Fruit fly (Drosophila melanogaster): ENCODE results near the gene CG18249.
A peak's percentile ranks its signal among the peaks of the same experiment; 100 is the strongest.

CG18249 gene

dm6 chr3R:8197137-8197536 is 22.8 kb upstream of the CG18249 start (continued):
- TF ChIP-seq NK7.1 (GFP tag; optimal IDR thresholded peaks at IDR 0.05) (no peak), ftz-f1 (GFP tag; optimal IDR thresholded peaks at IDR 0.05) (no peak), psq (GFP tag; optimal IDR thresholded peaks at IDR 0.05) (no peak), CG13624 (GFP tag; optimal IDR thresholded peaks at IDR 0.05) (no peak), CG33557 (GFP tag; optimal IDR thresholded peaks at IDR 0.05) (peak; percentile 20), Ptx1 (GFP tag; IDR thresholded peaks at IDR 0.05) (no peak; the same call in 1 of the 2 replicates), schlank (tag; optimal IDR thresholded peaks at IDR 0.05) (no peak), CG1647 (GFP tag; optimal IDR thresholded peaks at IDR 0.05) (no peak), CG2202 (tag; optimal IDR thresholded peaks at IDR 0.05) (peak; percentile 38), CG3995 (GFP tag; optimal IDR thresholded peaks at IDR 0.05) (no peak), CG12236 (GFP tag; optimal IDR thresholded peaks at IDR 0.05) (no peak), CG10274 (GFP tag; optimal IDR thresholded peaks at IDR 0.05) (no peak), HmgD (GFP tag; optimal IDR thresholded peaks at IDR 0.05) (no peak), dati (GFP tag; IDR thresholded peaks at IDR 0.05) (no peak), zen (tag; optimal IDR thresholded peaks at IDR 0.05) (peak; percentile 64), Atf-2 (GFP tag; optimal IDR thresholded peaks at IDR 0.05) (peak; percentile 21), CG6272 (GFP tag; IDR thresholded peaks at IDR 0.05) (no peak), Chrac-16 (GFP tag; optimal IDR thresholded peaks at IDR 0.05) (peak; percentile 29), CG16779 (GFP tag; IDR thresholded peaks at IDR 0.05) (no peak), CG13296 (GFP tag; optimal IDR thresholded peaks at IDR 0.05) (no peak), CkIIα-i1 (GFP tag; IDR thresholded peaks at IDR 0.05) (no peak), HLHmδ (GFP tag; optimal IDR thresholded peaks at IDR 0.05) (no peak), CG6791 (GFP tag; IDR thresholded peaks at IDR 0.05; ENCODE audit: partially characterized antibody) (no peak), CG3407 (GFP tag; optimal IDR thresholded peaks at IDR 0.05) (no peak), ci (GFP tag; IDR thresholded peaks at IDR 0.05) (peak; percentile 67; the same call in 1 of the 3 replicates), CG1024 (GFP tag; IDR thresholded peaks at IDR 0.05) (0 out of 2 replicates have a peak, but pooled peaks have one; percentile 39), fd96Cb (tag; optimal IDR thresholded peaks at IDR 0.05) (peak; percentile 10), D19B (GFP tag; optimal IDR thresholded peaks at IDR 0.05) (no peak), knrl (GFP tag; IDR thresholded peaks at IDR 0.05; ENCODE audit: partially characterized antibody) (no peak), Spps (tag; optimal IDR thresholded peaks at IDR 0.05) (no peak), CG5953 (GFP tag; IDR thresholded peaks at IDR 0.05) (no peak), Doc2 (GFP tag; IDR thresholded peaks at IDR 0.05) (no peak), NC2α (GFP tag; optimal IDR thresholded peaks at IDR 0.05) (no peak), disco-r (GFP tag; optimal IDR thresholded peaks at IDR 0.05) (no peak), da (GFP tag; optimal IDR thresholded peaks at IDR 0.05) (no peak), CG13123 (GFP tag; optimal IDR thresholded peaks at IDR 0.05) (no peak), tio (GFP tag; optimal IDR thresholded peaks at IDR 0.05) (no peak), trh (GFP tag; optimal IDR thresholded peaks at IDR 0.05) (no peak), unc-4 (GFP tag; IDR thresholded peaks at IDR 0.05; ENCODE audit: partially characterized antibody) (no peak), Dip2 (GFP tag; IDR thresholded peaks at IDR 0.05) (no peak), CG31441 (GFP tag; IDR thresholded peaks at IDR 0.05) (0 out of 2 replicates have a peak, but pooled peaks have one; percentile 8), stc (GFP tag; IDR thresholded peaks at IDR 0.05) (no peak), CG6654 (GFP tag; optimal IDR thresholded peaks at IDR 0.05) (no peak), ssp (GFP tag; IDR thresholded peaks at IDR 0.05) (no peak), CG3847 (GFP tag; IDR thresholded peaks at IDR 0.05) (no peak), Sry-δ (GFP tag; optimal IDR thresholded peaks at IDR 0.05) (no peak), h (optimal IDR thresholded peaks at IDR 0.05) (no peak), CG10321 (GFP tag; IDR thresholded peaks at IDR 0.05) (no peak), Ssrp (tag; optimal IDR thresholded peaks at IDR 0.05) (no peak), nmo (GFP tag; optimal IDR thresholded peaks at IDR 0.05) (peak; percentile 31), CG11093 (GFP tag; IDR thresholded peaks at IDR 0.05) (no peak), slbo (GFP tag; IDR thresholded peaks at IDR 0.05) (no peak), MESR4 (GFP tag; optimal IDR thresholded peaks at IDR 0.05) (no peak)
